Worm (Caenorhabditis elegans): ENCODE results near the gene unc-58.

DNA sequence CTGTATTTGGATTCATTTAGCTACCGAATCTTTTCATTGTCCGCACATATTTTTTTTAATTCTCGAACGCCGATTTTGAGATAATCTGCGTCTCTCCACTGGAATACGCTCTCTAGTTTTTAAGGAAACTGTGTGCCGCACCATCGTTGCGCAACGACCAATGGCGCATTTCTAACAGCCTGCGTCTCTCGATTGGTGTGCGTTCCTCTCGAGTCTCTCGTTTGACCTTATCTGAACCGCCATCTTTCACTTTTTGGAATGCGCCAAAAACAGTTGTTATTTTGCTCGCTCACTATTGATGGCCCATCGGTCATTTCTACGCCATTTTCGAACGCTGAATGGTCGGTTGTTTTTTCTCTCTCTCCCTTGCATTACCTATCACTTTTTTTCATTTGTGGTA lies 49.7 kb downstream of the unc-58 start:
- TF ChIP-seq dpl-1 (GFP tag; optimal IDR thresholded peaks at IDR 0.05) (no peak), nhr-12 (tag; optimal IDR thresholded peaks at IDR 0.05) (no peak), F16B12.6 (tag; optimal IDR thresholded peaks at IDR 0.05) (no peak), skn-1 (tag; optimal IDR thresholded peaks at IDR 0.05) (no peak), nhr-11 (tag; optimal IDR thresholded peaks at IDR 0.05) (no peak), jun-1 (tag; optimal IDR thresholded peaks at IDR 0.05) (no peak), nhr-28 (tag; optimal IDR thresholded peaks at IDR 0.05) (no peak), ztf-4 (tag; optimal IDR thresholded peaks at IDR 0.05) (no peak), lsy-2 (tag; optimal IDR thresholded peaks at IDR 0.05) (no peak), mdl-1 (tag; optimal IDR thresholded peaks at IDR 0.05) (no peak), elt-2 (tag; optimal IDR thresholded peaks at IDR 0.05) (no peak), elt-3 (tag; optimal IDR thresholded peaks at IDR 0.05) (no peak)

All from whole organism, L1 larva.